Fruit fly (Drosophila melanogaster) S2 (cell line): ENCODE data around the gene CG12691.

Experiments
- CG8478 ChIP-seq: fragments of >200 bp; optimal IDR thresholded peaks from 2 replicates; lab custom pipeline; 2018
- CTCF ChIP-seq, 2 experiments: fragments of >200 bp; optimal IDR thresholded peaks; 2 replicates each; lab custom pipeline; 2018

DNA sequence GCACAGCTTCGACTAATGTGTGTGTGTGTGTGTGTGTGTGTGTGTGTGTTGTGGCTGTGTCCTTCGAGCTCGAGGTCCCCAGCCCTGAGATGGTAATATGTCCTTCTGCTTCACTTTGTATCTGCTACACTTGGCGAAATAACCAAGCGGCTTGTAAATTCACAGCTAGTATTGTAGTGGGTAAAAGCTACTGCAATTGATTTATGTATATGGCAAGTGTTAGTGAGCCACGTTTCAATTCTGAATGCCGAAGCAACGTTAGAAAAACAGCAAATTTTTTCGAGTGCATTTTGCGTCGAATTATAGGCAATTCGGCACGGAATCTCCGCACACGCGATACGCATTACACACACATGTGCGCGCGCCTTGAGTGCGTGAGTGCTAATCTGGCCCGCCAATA, 3.2 kb upstream of the CG12691 start:
- TF ChIP-seq CG8478 (lab: Kevin White, UChicago) (no peak), CTCF (optimal IDR thresholded peaks at IDR 0.05; lab: Kevin White, UChicago) (no peak)
